Worm (Caenorhabditis elegans): ENCODE results near the gene Y54F10BM.9.

DNA sequence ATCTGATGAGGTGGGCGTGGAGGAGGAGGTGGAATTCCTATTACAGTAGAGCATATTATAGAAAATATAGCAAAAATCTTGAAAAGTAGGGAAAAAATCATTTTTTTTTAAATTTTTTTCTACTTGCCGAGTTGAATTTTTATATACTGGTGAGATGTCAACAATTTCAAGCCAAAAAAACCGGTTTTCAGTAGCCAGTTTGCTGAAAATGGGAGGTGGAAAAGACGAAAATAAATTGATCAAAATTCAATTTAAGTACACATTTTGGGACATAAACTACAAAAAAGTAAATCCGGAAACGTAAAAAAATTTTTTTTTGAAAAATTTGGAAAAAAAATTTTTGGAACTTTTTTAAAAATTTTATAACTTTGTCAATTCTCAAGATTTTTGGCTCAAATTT lies 25.3 kb downstream of the Y54F10BM.9 start, which contains the start of gene Y54F10BM.23:
- TF ChIP-seq tbx-9 (tag; optimal IDR thresholded peaks at IDR 0.05; ENCODE audit: borderline replicate concordance) (no peak), nhr-27 (tag; optimal IDR thresholded peaks at IDR 0.05) (no peak), ztf-22 (GFP tag; optimal IDR thresholded peaks at IDR 0.05) (no peak)
